Worm (Caenorhabditis elegans): ENCODE measurements around the gene C35D10.3.

The C35D10.3 gene

ce11 chrIII:4868643-4869042 is at the start of gene C35D10.3, which contains the start of gene msd-4:
C35D10.3 (plus strand) TSS chrIII:4868921.
msd-4 (minus strand) TSS chrIII:4868743.
- no peak for TF ChIP-seq tbx-2 (tag; optimal IDR thresholded peaks at IDR 0.05)

ce11 chrIII:4819843-4820242 is 48.9 kb upstream of the C35D10.3 start, which contains the start of gene F26A1.7:
F26A1.7 (minus strand) TSS chrIII:4819943.
- no peak for TF ChIP-seq R02D3.7 (tag; optimal IDR thresholded peaks at IDR 0.05)
- TF ChIP-seq fkh-2 (tag; optimal IDR thresholded peaks at IDR 0.05) = no peak
- TF ChIP-seq egl-27 (tag; optimal IDR thresholded peaks at IDR 0.05) = no peak
- TF ChIP-seq nhr-12 (tag; optimal IDR thresholded peaks at IDR 0.05) = no peak
- TF ChIP-seq tbx-2 (tag; optimal IDR thresholded peaks at IDR 0.05) = no peak
- no peak for TF ChIP-seq nhr-25 (tag; optimal IDR thresholded peaks at IDR 0.05)
- no peak for TF ChIP-seq lin-15B (tag; optimal IDR thresholded peaks at IDR 0.05)
- no peak for TF ChIP-seq ztf-11 (tag; optimal IDR thresholded peaks at IDR 0.05)
- no peak for TF ChIP-seq ama-1 (optimal IDR thresholded peaks at IDR 0.05)
- no peak for TF ChIP-seq eor-1 (tag; optimal IDR thresholded peaks at IDR 0.05)
- TF ChIP-seq elt-3 (tag; optimal IDR thresholded peaks at IDR 0.05) = no peak
- TF ChIP-seq sea-2 (GFP tag; optimal IDR thresholded peaks at IDR 0.05) = no peak

- TF ChIP-seq nhr-12 (tag; optimal IDR thresholded peaks at IDR 0.05) = no peak
- TF ChIP-seq pha-4 (tag; optimal IDR thresholded peaks at IDR 0.05) = no peak
- no peak for TF ChIP-seq eor-1 (tag; optimal IDR thresholded peaks at IDR 0.05)
- no peak for TF ChIP-seq hmg-11 (tag; optimal IDR thresholded peaks at IDR 0.05)
- TF ChIP-seq lin-15B (tag; optimal IDR thresholded peaks at IDR 0.05) = no peak
- no peak for TF ChIP-seq nhr-237 (tag; optimal IDR thresholded peaks at IDR 0.05)
- no peak for TF ChIP-seq fkh-10 (GFP tag; optimal IDR thresholded peaks at IDR 0.05)
- TF ChIP-seq nhr-77 (tag; optimal IDR thresholded peaks at IDR 0.05) = no peak
- TF ChIP-seq mml-1 (tag; optimal IDR thresholded peaks at IDR 0.05) = no peak
Measured at ce11 chrIII:4822140-4822539, 46.6 kb upstream of the C35D10.3 start, which contains the start of gene F26A1.8. F26A1.8 (minus strand) TSS chrIII:4822240.

DNA sequence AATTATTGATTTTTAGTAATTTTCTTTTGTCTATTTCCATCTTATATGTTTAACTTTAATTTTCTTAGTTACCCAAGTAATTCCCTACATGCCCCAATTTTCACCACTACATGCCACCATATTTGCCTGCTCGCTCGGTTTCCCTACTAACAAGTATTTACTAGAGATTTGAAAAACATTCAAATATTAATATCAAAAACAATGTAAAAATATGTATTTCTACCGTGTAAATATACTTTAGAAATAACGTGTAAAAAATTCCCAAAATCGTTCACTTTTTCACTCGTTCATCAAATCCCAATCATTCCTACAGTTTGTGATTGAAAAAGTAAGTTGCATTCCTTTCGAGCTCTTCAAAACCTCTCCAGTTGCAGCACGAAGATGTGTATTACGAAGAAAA is 42.1 kb upstream of the C35D10.3 start, which contains the start of gene F26A1.3:
Gene F26A1.3, plus strand, starts transcription at position 301 of the 400 bp plus-strand sequence.
- no peak for TF ChIP-seq pqm-1 (tag; optimal IDR thresholded peaks at IDR 0.05)
- TF ChIP-seq fkh-2 (tag; optimal IDR thresholded peaks at IDR 0.05) = no peak
- no peak for TF ChIP-seq ztf-4 (tag; optimal IDR thresholded peaks at IDR 0.05)
- TF ChIP-seq nhr-25 (tag; optimal IDR thresholded peaks at IDR 0.05) = no peak
- no peak for TF ChIP-seq ceh-9 (tag; optimal IDR thresholded peaks at IDR 0.05)
- TF ChIP-seq R02D3.7 (tag; optimal IDR thresholded peaks at IDR 0.05) = no peak
- no peak for TF ChIP-seq egl-5 (tag; optimal IDR thresholded peaks at IDR 0.05)
- TF ChIP-seq fos-1 (tag; optimal IDR thresholded peaks at IDR 0.05) = no peak
- TF ChIP-seq nfya-1 (tag; optimal IDR thresholded peaks at IDR 0.05; ENCODE audit: insufficient read depth) = no peak

- TF ChIP-seq snpc-4 (tag; optimal IDR thresholded peaks at IDR 0.05) (no peak), ceh-82 (tag; optimal IDR thresholded peaks at IDR 0.05) (no peak), nhr-77 (tag; optimal IDR thresholded peaks at IDR 0.05) (no peak), nhr-25 (tag; optimal IDR thresholded peaks at IDR 0.05) (no peak), ztf-4 (tag; optimal IDR thresholded peaks at IDR 0.05) (no peak), ztf-11 (tag; optimal IDR thresholded peaks at IDR 0.05) (no peak), fkh-10 (GFP tag; optimal IDR thresholded peaks at IDR 0.05) (no peak), hmg-11 (tag; optimal IDR thresholded peaks at IDR 0.05) (no peak), nhr-12 (tag; optimal IDR thresholded peaks at IDR 0.05) (no peak), lin-15B (tag; optimal IDR thresholded peaks at IDR 0.05) (no peak), nhr-11 (tag; optimal IDR thresholded peaks at IDR 0.05) (no peak), fos-1 (tag; optimal IDR thresholded peaks at IDR 0.05) (no peak), daf-12 (tag; optimal IDR thresholded peaks at IDR 0.05) (no peak), aly-2 (tag; optimal IDR thresholded peaks at IDR 0.05) (no peak), ama-1 (optimal IDR thresholded peaks at IDR 0.05) (no peak), nhr-23 (tag; optimal IDR thresholded peaks at IDR 0.05) (no peak), elt-3 (tag; optimal IDR thresholded peaks at IDR 0.05) (no peak), skn-1 (tag; optimal IDR thresholded peaks at IDR 0.05) (no peak), pha-4 (tag; optimal IDR thresholded peaks at IDR 0.05) (no peak), unc-39 (tag; optimal IDR thresholded peaks at IDR 0.05) (no peak)
Measured at ce11 chrIII:4829440-4829839, 39.3 kb upstream of the C35D10.3 start, which contains the start of gene F26A1.9. F26A1.9 (minus strand) TSS chrIII:4829540.

DNA sequence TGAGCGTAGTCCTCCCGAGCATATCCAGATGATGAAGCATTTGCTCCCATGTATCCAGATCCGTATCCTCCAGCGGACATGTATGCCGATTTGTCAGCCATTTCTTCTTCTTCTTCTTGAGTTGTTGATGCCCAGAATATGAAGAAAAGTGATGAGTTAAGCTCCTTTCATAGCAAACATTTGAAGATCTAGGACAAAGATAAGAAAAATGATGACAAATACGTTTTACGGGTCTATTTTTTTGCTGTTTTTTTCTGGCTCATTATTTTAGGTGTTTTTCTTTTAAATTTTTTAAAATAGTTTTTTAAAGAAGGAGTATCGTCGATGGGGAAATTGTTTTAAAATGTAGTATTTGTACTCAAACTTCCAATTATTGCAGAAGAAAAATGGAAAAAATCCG is 38.5 kb upstream of the C35D10.3 start, which contains the start of gene nspd-9:
Gene nspd-9, minus strand, starts transcription at position 101 of the 400 bp plus-strand sequence.
- no peak for TF ChIP-seq unc-62 (GFP tag; optimal IDR thresholded peaks at IDR 0.05)
- TF ChIP-seq nhr-12 (tag; optimal IDR thresholded peaks at IDR 0.05) = no peak
- TF ChIP-seq mdl-1 (tag; optimal IDR thresholded peaks at IDR 0.05) = no peak
- no peak for TF ChIP-seq ztf-11 (tag; optimal IDR thresholded peaks at IDR 0.05)

Measured in whole organism, L3 larva.